Fruit fly (Drosophila melanogaster) whole organism, embryonic: Measurements from ENCODE around the gene CG8136.

Experiments used
- Aef1 ChIP-seq: fragments of 200-800 bp; sonication (Bioruptor generic); IDR thresholded peaks from 3 replicates; pipeline ENCODE4 v1.3.6; 2022; ENCODE audit warnings: missing biosample characterization, missing genetic modification characterization
- Atf3 ChIP-seq: fragments of 200-800 bp; sonication (Bioruptor generic); optimal IDR thresholded peaks from 3 replicates; lab custom pipeline; 2016; ENCODE audit warnings: missing biosample characterization, missing genetic modification characterization
- B-H2 ChIP-seq: fragments of 200-800 bp; sonication (Bioruptor generic); optimal IDR thresholded peaks from 2 replicates; lab custom pipeline; 2018; ENCODE audit warnings: missing biosample characterization, mild to moderate bottlenecking, missing genetic modification characterization
- CG10462 ChIP-seq: fragments of 200-800 bp; sonication (Bioruptor generic); optimal IDR thresholded peaks from 2 replicates; lab custom pipeline; 2016; ENCODE audit warnings: missing biosample characterization, missing genetic modification characterization
- CG10959 ChIP-seq: fragments of 200-800 bp; sonication (Bioruptor generic); IDR thresholded peaks from 2 replicates; pipeline ENCODE4 v1.3.6; 2022; ENCODE audit warnings: missing biosample characterization, missing genetic modification characterization
- CG11504 ChIP-seq: fragments of 200-800 bp; sonication (Bioruptor generic); optimal IDR thresholded peaks from 3 replicates; lab custom pipeline; 2019; ENCODE audit warnings: missing biosample characterization, mild to moderate bottlenecking, missing genetic modification characterization, moderate library complexity
- CG11695 ChIP-seq: fragments of 200-800 bp; sonication (Bioruptor generic); IDR thresholded peaks from 3 replicates; pipeline ENCODE4 v1.3.6; 2022; ENCODE audit warnings: missing biosample characterization, missing genetic modification characterization
- CG12659 ChIP-seq: fragments of 200-800 bp; sonication (Bioruptor generic); optimal IDR thresholded peaks from 3 replicates; lab custom pipeline; 2017; ENCODE audit warnings: mild to moderate bottlenecking, missing biosample characterization, missing genetic modification reagents, missing genetic modification characterization
- CG13123 ChIP-seq: fragments of 200-800 bp; sonication (Bioruptor generic); optimal IDR thresholded peaks from 2 replicates; lab custom pipeline; 2016; ENCODE audit warnings: missing biosample characterization, missing genetic modification characterization
- CG13624 ChIP-seq: fragments of 200-800 bp; sonication (Bioruptor generic); optimal IDR thresholded peaks from 2 replicates; lab custom pipeline; 2016; ENCODE audit warnings: missing biosample characterization, missing genetic modification characterization
- CG18764 ChIP-seq: fragments of 200-800 bp; sonication (Bioruptor generic); optimal IDR thresholded peaks from 3 replicates; lab custom pipeline; 2016; ENCODE audit warnings: missing biosample characterization, missing genetic modification characterization
- CG2129 ChIP-seq: fragments of 200-800 bp; sonication (Bioruptor generic); IDR thresholded peaks from 2 replicates; pipeline ENCODE4 v1.3.6; 2022; ENCODE audit warnings: missing biosample characterization, missing genetic modification characterization; ENCODE audit not compliant: partially characterized antibody
- CG30431 ChIP-seq: fragments of 200-800 bp; sonication (Bioruptor generic); optimal IDR thresholded peaks from 2 replicates; lab custom pipeline; 2017; ENCODE audit warnings: missing biosample characterization, missing genetic modification characterization
- CG31224 ChIP-seq: fragments of 200-800 bp; sonication (Bioruptor generic); IDR thresholded peaks from 2 replicates; pipeline ENCODE4 v1.3.6; 2022; ENCODE audit warnings: missing biosample characterization, missing genetic modification characterization
- CG34422 ChIP-seq: fragments of 200-800 bp; sonication (Bioruptor generic); IDR thresholded peaks from 3 replicates; pipeline ENCODE4 v1.3.6; 2022; ENCODE audit warnings: missing biosample characterization, missing genetic modification characterization
- CG3726 ChIP-seq: fragments of 200-800 bp; sonication (Bioruptor generic); IDR thresholded peaks from 3 replicates; pipeline ENCODE4, ENCODE4 v1.3.6; 2022; ENCODE audit warnings: missing biosample characterization, missing genetic modification characterization
- CG3995 ChIP-seq: fragments of 200-800 bp; sonication (Bioruptor generic); optimal IDR thresholded peaks from 3 replicates; lab custom pipeline; 2016; ENCODE audit warnings: missing biosample characterization, missing genetic modification characterization
- CG4360 ChIP-seq: fragments of 200-800 bp; sonication (Bioruptor generic); IDR thresholded peaks from 2 replicates; pipeline ENCODE4 v1.3.6; 2022; ENCODE audit warnings: missing biosample characterization, missing genetic modification characterization
- CG4854 ChIP-seq: fragments of 200-800 bp; sonication (Bioruptor generic); optimal IDR thresholded peaks from 2 replicates; lab custom pipeline; 2016; ENCODE audit warnings: missing biosample characterization, missing genetic modification characterization, inconsistent platforms
- CG6765 ChIP-seq: fragments of 200-800 bp; sonication (Bioruptor generic); optimal IDR thresholded peaks from 3 replicates; lab custom pipeline; 2017; ENCODE audit warnings: missing biosample characterization, mild to moderate bottlenecking, missing genetic modification characterization
- CG6854 ChIP-seq: fragments of 200-800 bp; sonication (Bioruptor generic); optimal IDR thresholded peaks from 3 replicates; lab custom pipeline; 2017; ENCODE audit warnings: missing biosample characterization, mild to moderate bottlenecking, missing genetic modification characterization
- CG8765 ChIP-seq: fragments of 200-800 bp; sonication (Bioruptor generic); IDR thresholded peaks from 2 replicates; pipeline ENCODE4 v1.3.6; 2022; ENCODE audit warnings: missing biosample characterization, missing genetic modification characterization
- Chrac-16 ChIP-seq: fragments of 200-800 bp; sonication (Bioruptor generic); optimal IDR thresholded peaks from 3 replicates; lab custom pipeline; 2016; ENCODE audit warnings: missing biosample characterization, missing genetic modification characterization
- CkIIα-i1 ChIP-seq: fragments of 200-800 bp; sonication (Bioruptor generic); IDR thresholded peaks from 2 replicates; pipeline ENCODE4 v1.3.6; 2022; ENCODE audit warnings: missing biosample characterization, missing genetic modification characterization
- D19B ChIP-seq: fragments of 200-800 bp; sonication (Bioruptor generic); optimal IDR thresholded peaks from 2 replicates; lab custom pipeline; 2017; ENCODE audit warnings: missing biosample characterization, mild to moderate bottlenecking, missing genetic modification characterization
- Deaf1 ChIP-seq: fragments of 200-800 bp; optimal IDR thresholded peaks from 3 replicates; lab custom pipeline; 2019; ENCODE audit warnings: missing biosample characterization, mild to moderate bottlenecking, missing genetic modification characterization, moderate library complexity
- Dll ChIP-seq: fragments of 200-800 bp; sonication (Bioruptor generic); IDR thresholded peaks from 4 replicates; pipeline ENCODE4 v1.3.6; 2022; ENCODE audit warnings: missing biosample characterization, missing genetic modification characterization; ENCODE audit not compliant: partially characterized antibody
- Ets65A ChIP-seq: fragments of 200-800 bp; sonication (Bioruptor generic); peaks from one replicate; lab custom pipeline; 2016; ENCODE audit warnings: missing biosample characterization, missing genetic modification characterization
- Ets97D ChIP-seq: fragments of 200-800 bp; sonication (Bioruptor generic); optimal IDR thresholded peaks from 3 replicates; lab custom pipeline; 2016; ENCODE audit warnings: missing biosample characterization, missing genetic modification characterization
- GATAe ChIP-seq: fragments of 200-800 bp; sonication (Bioruptor generic); conservative IDR thresholded peaks from 2 replicates; pipeline ENCODE4 v1.3.6; 2022; ENCODE audit warnings: missing biosample characterization, missing genetic modification characterization
- Gsc ChIP-seq: fragments of 200-800 bp; sonication (Bioruptor generic); IDR thresholded peaks from 2 replicates; pipeline ENCODE4 v1.3.6; 2022; ENCODE audit warnings: missing biosample characterization, missing genetic modification characterization
- Med ChIP-seq: fragments of 200-800 bp; sonication (Bioruptor generic); peaks from one replicate; lab custom pipeline; 2016; ENCODE audit warnings: missing biosample characterization, missing genetic modification characterization, mild to moderate bottlenecking, inconsistent platforms, moderate library complexity
- NC2β ChIP-seq: fragments of 200-800 bp; sonication (Bioruptor generic); optimal IDR thresholded peaks from 2 replicates; lab custom pipeline; 2016; ENCODE audit warnings: missing biosample characterization, missing genetic modification characterization
- Sox100B ChIP-seq: fragments of 200-800 bp; sonication (Bioruptor generic); optimal IDR thresholded peaks from 3 replicates; lab custom pipeline; 2018; ENCODE audit warnings: missing biosample characterization, mild to moderate bottlenecking, missing genetic modification characterization
- Vsx1 ChIP-seq: fragments of 200-800 bp; sonication (Bioruptor generic); optimal IDR thresholded peaks from 2 replicates; lab custom pipeline; 2017; ENCODE audit warnings: missing biosample characterization, mild to moderate bottlenecking, missing genetic modification characterization, missing genetic modification reagents
- bab2 ChIP-seq: fragments of 200-800 bp; sonication (Bioruptor generic); optimal IDR thresholded peaks from 2 replicates; lab custom pipeline; 2016; ENCODE audit warnings: missing biosample characterization, missing genetic modification characterization
- bowl ChIP-seq: fragments of 200-800 bp; sonication (Bioruptor generic); IDR thresholded peaks from 2 replicates; pipeline ENCODE4 v1.3.6; 2022; ENCODE audit warnings: missing biosample characterization, missing genetic modification characterization
- caup ChIP-seq: fragments of 200-800 bp; sonication (Bioruptor generic); optimal IDR thresholded peaks from 3 replicates; lab custom pipeline; 2017; ENCODE audit warnings: missing biosample characterization, mild to moderate bottlenecking, missing genetic modification characterization, moderate library complexity; ENCODE audit not compliant: severe bottlenecking
- chinmo ChIP-seq: fragments of 200-800 bp; sonication (Bioruptor generic); IDR thresholded peaks from 4 replicates; pipeline ENCODE4 v1.3.6; 2022; ENCODE audit warnings: missing biosample characterization, missing genetic modification characterization; ENCODE audit not compliant: partially characterized antibody
- chn ChIP-seq: fragments of 200-800 bp; sonication (Bioruptor generic); optimal IDR thresholded peaks from 2 replicates; lab custom pipeline; 2016; ENCODE audit warnings: missing biosample characterization, missing genetic modification characterization
- dmrt99B ChIP-seq: fragments of 200-800 bp; sonication (Bioruptor generic); optimal IDR thresholded peaks from 2 replicates; lab custom pipeline; 2018; ENCODE audit warnings: missing biosample characterization, mild to moderate bottlenecking, missing genetic modification characterization, moderate library complexity
- esg ChIP-seq: fragments of 200-800 bp; sonication (Bioruptor generic); conservative IDR thresholded peaks from 2 replicates; pipeline ENCODE4 v1.3.6; 2022; ENCODE audit warnings: missing biosample characterization, missing genetic modification characterization
- gsb ChIP-seq: fragments of 200-800 bp; sonication (Bioruptor generic); IDR thresholded peaks from 2 replicates; pipeline ENCODE4 v1.3.6; 2022; ENCODE audit warnings: missing biosample characterization, missing genetic modification characterization
- kay ChIP-seq: fragments of 200-800 bp; sonication (Bioruptor generic); optimal IDR thresholded peaks from 2 replicates; lab custom pipeline; 2016; ENCODE audit warnings: missing biosample characterization, missing genetic modification characterization
- lbe ChIP-seq: fragments of 200-800 bp; sonication (Bioruptor generic); optimal IDR thresholded peaks from 2 replicates; lab custom pipeline; 2016; ENCODE audit warnings: missing biosample characterization, mild to moderate bottlenecking, missing genetic modification characterization
- mld ChIP-seq: fragments of 200-800 bp; sonication (Bioruptor generic); IDR thresholded peaks from 3 replicates; pipeline ENCODE4 v1.3.6; 2022; ENCODE audit warnings: missing biosample characterization, missing genetic modification characterization; ENCODE audit not compliant: partially characterized antibody
- peb ChIP-seq: fragments of 200-800 bp; sonication (Bioruptor generic); IDR thresholded peaks from 2 replicates; pipeline ENCODE4 v1.3.6; 2022; ENCODE audit warnings: missing biosample characterization, missing genetic modification characterization
- pho ChIP-seq: fragments of 200-800 bp; sonication (Bioruptor generic); optimal IDR thresholded peaks from 2 replicates; lab custom pipeline; 2016; ENCODE audit warnings: missing biosample characterization, missing genetic modification characterization
- seq ChIP-seq: fragments of 200-800 bp; sonication (Bioruptor generic); IDR thresholded peaks from 2 replicates; pipeline ENCODE4 v1.3.6; 2022; ENCODE audit warnings: missing biosample characterization, missing genetic modification characterization
- sr ChIP-seq: fragments of 200-800 bp; sonication (Bioruptor generic); IDR thresholded peaks from 3 replicates; pipeline ENCODE4 v1.3.6; 2022; ENCODE audit warnings: missing biosample characterization, missing genetic modification characterization

CG8136 gene

dm6 chr3R:8731597-8732263 lies 10.6 kb downstream of the CG8136 start, which contains the start of the genes M1BP and CG8202 (continued):
- TF ChIP-seq Dll (no peak), GATAe (GFP tag; lab: Robert Waterston, UW) (no peak), CG6854 (GFP tag; lab: Kevin White, UChicago) (peak; percentile 88), chinmo (no peak), caup (GFP tag; lab: Kevin White, UChicago) (peak; percentile 88), Med (GFP tag; lab: Kevin White, UChicago) (peak; percentile 89), CG11695 (GFP tag; lab: Robert Waterston, UW) (peak; percentile 70; the same call in 2 of the 3 replicates), Deaf1 (tag; lab: Kevin White, UChicago) (no peak), dmrt99B (peak; percentile 91), Vsx1 (GFP tag; lab: Kevin White, UChicago) (no peak), CG11504 (tag; lab: Kevin White, UChicago) (peak; percentile 93), CG4854 (GFP tag; lab: Kevin White, UChicago) (peak; percentile 25), Gsc (GFP tag; lab: Robert Waterston, UW) (no peak; the same call in 1 of the 2 replicates), Ets65A (peak; percentile 48), CG13123 (GFP tag; lab: Kevin White, UChicago) (peak; percentile 73), CG4360 (peak; percentile 95), seq (GFP tag; lab: Robert Waterston, UW) (peak; percentile 65; the same call in 1 of the 2 replicates), sr (GFP tag; lab: Robert Waterston, UW) (no peak), kay (peak; percentile 49), CG34422 (peak; percentile 86), CG2129 (GFP tag; lab: Robert Waterston, UW) (no peak), CG31224 (GFP tag; lab: Robert Waterston, UW) (peak; percentile 52), NC2β (GFP tag; lab: Kevin White, UChicago) (peak; percentile 13), CG10462 (GFP tag; lab: Kevin White, UChicago) (peak; percentile 78), lbe (GFP tag; lab: Kevin White, UChicago) (peak; percentile 78), Atf3 (GFP tag; lab: Kevin White, UChicago) (no peak), D19B (GFP tag; lab: Kevin White, UChicago) (peak; percentile 71), CG6765 (GFP tag; lab: Kevin White, UChicago) (peak; percentile 87), peb (GFP tag; lab: Robert Waterston, UW) (no peak), gsb (0 out of 2 replicates have a peak, but pooled peaks have one; percentile 37), chn (GFP tag; lab: Kevin White, UChicago) (peak; percentile 58), pho (GFP tag; lab: Kevin White, UChicago) (peak; percentile 59), CG3726 (GFP tag; lab: Robert Waterston, UW) (no peak), CG12659 (GFP tag; lab: Kevin White, UChicago) (peak; percentile 94), Sox100B (GFP tag; lab: Kevin White, UChicago) (peak; percentile 97), esg (GFP tag; lab: Robert Waterston, UW) (peak; percentile 67; the same call in 1 of the 2 replicates), bowl (GFP tag; lab: Robert Waterston, UW) (no peak), CkIIα-i1 (GFP tag; lab: Robert Waterston, UW) (0 out of 2 replicates have a peak, but pooled peaks have one; percentile 7), CG3995 (GFP tag; lab: Kevin White, UChicago) (no peak), CG30431 (GFP tag; lab: Kevin White, UChicago) (peak; percentile 85), B-H2 (GFP tag; lab: Kevin White, UChicago) (peak; percentile 93), bab2 (GFP tag; lab: Kevin White, UChicago) (peak; percentile 55), CG18764 (peak; percentile 79), CG8765 (peak; percentile 53), mld (no peak), Ets97D (GFP tag; lab: Kevin White, UChicago) (no peak), CG13624 (GFP tag; lab: Kevin White, UChicago) (peak; percentile 32), Chrac-16 (GFP tag; lab: Kevin White, UChicago) (peak; percentile 86), CG10959 (GFP tag; lab: Robert Waterston, UW) (peak; percentile 62), Aef1 (GFP tag; lab: Robert Waterston, UW) (peak; percentile 83)
